Worm (Caenorhabditis elegans) whole organism, L4 larva: ENCODE measurements around the gene col-126.

Experiments
- D1046.2 ChIP-seq: fragments of 200-800 bp; sonication (Bioruptor generic); IDR thresholded peaks from 2 replicates; pipeline ENCODE4 v1.3.6; 2022; ENCODE audit warnings: missing genetic modification characterization, missing compliant biosample characterization
- F10B5.3 ChIP-seq: sonication (generic microtip); optimal IDR thresholded peaks from 2 replicates; lab custom pipeline; 2016; ENCODE audit warnings: mild to moderate bottlenecking, missing genetic modification characterization, missing compliant biosample characterization
- F37D6.2 ChIP-seq: sonication (generic microtip); optimal IDR thresholded peaks from 2 replicates; lab custom pipeline; 2016; ENCODE audit warnings: mild to moderate bottlenecking, missing genetic modification characterization, missing compliant biosample characterization
- F44E2.7 ChIP-seq: fragments of 200-800 bp; sonication (Bioruptor generic); IDR thresholded peaks from 2 replicates; pipeline ENCODE4 v2.1.2; 2022; ENCODE audit warnings: missing genetic modification characterization, missing compliant biosample characterization
- T20F7.1 ChIP-seq: fragments of 200-800 bp; sonication (Bioruptor generic); optimal IDR thresholded peaks from 2 replicates; lab custom pipeline; 2018; ENCODE audit warnings: mild to moderate bottlenecking, missing genetic modification characterization, missing compliant biosample characterization
- T26A8.4 ChIP-seq: fragments of 200-800 bp; sonication (Bioruptor generic); IDR thresholded peaks from 2 replicates; pipeline ENCODE4 v1.3.6; 2022; ENCODE audit warnings: missing genetic modification characterization, missing compliant biosample characterization
- Y48G9A.11 ChIP-seq: fragments of 200-800 bp; sonication (Bioruptor generic); IDR thresholded peaks from 2 replicates; pipeline ENCODE4 v1.3.6; 2022; ENCODE audit warnings: missing genetic modification reagents, missing genetic modification characterization, missing compliant biosample characterization
- ZK337.2 ChIP-seq: fragments of 200-800 bp; sonication (Bioruptor generic); IDR thresholded peaks from 2 replicates; pipeline ENCODE4 v1.3.6; 2022; ENCODE audit warnings: missing genetic modification reagents, missing genetic modification characterization, missing compliant biosample characterization
- ceh-28 ChIP-seq: fragments of 150-350 bp; optimal IDR thresholded peaks from 2 replicates; lab custom pipeline; 2014; ENCODE audit warnings: missing biosample characterization, missing genetic modification reagents, missing genetic modification characterization
- cey-2 ChIP-seq: sonication (generic microtip); optimal IDR thresholded peaks from 3 replicates; lab custom pipeline; 2017; ENCODE audit warnings: missing genetic modification characterization, mild to moderate bottlenecking, missing compliant biosample characterization, antibody characterized with exemption, borderline replicate concordance; ENCODE audit not compliant: insufficient read depth
- daf-16 ChIP-seq, 3 experiments: sonication (generic microtip); optimal IDR thresholded peaks; 2 replicates each; lab custom pipeline; 2016 to 2017; ENCODE audit warnings: missing genetic modification characterization in 3 of 3, missing genetic modification reagents in 3 of 3, mild to moderate bottlenecking in 2 of 3, missing compliant biosample characterization in 2 of 3, missing biosample characterization in 1 of 3, moderate library complexity in 1 of 3
- daf-8 ChIP-seq: fragments of 200-800 bp; sonication (Bioruptor generic); IDR thresholded peaks from 2 replicates; pipeline ENCODE4 v1.3.6; 2022; ENCODE audit warnings: missing genetic modification characterization, missing compliant biosample characterization
- dmd-8 ChIP-seq: fragments of 200-800 bp; sonication (Bioruptor generic); IDR thresholded peaks from 2 replicates; pipeline ENCODE4 v1.3.6; 2022; ENCODE audit warnings: missing genetic modification characterization, missing compliant biosample characterization
- dmd-9 ChIP-seq: fragments of 200-800 bp; sonication (Bioruptor generic); IDR thresholded peaks from 2 replicates; pipeline ENCODE4 v1.3.6; 2022; ENCODE audit warnings: missing genetic modification reagents, missing genetic modification characterization, missing compliant biosample characterization
- duxl-1 ChIP-seq: sonication (generic microtip); optimal IDR thresholded peaks from 2 replicates; lab custom pipeline; 2016; ENCODE audit warnings: mild to moderate bottlenecking, missing genetic modification characterization, moderate library complexity, missing compliant biosample characterization; ENCODE audit not compliant: poor library complexity
- dve-1 ChIP-seq: sonication (generic microtip); optimal IDR thresholded peaks from 2 replicates; lab custom pipeline; 2017; ENCODE audit warnings: antibody characterized with exemption, mild to moderate bottlenecking, missing genetic modification characterization, missing compliant biosample characterization; ENCODE audit not compliant: insufficient read depth
- fkh-10 ChIP-seq: fragments of 150-350 bp; optimal IDR thresholded peaks from 2 replicates; lab custom pipeline; 2014; ENCODE audit warnings: missing biosample characterization, missing genetic modification reagents, missing genetic modification characterization
- fos-1 ChIP-seq: fragments of 150-350 bp; optimal IDR thresholded peaks from 2 replicates; lab custom pipeline; 2014; ENCODE audit warnings: missing biosample characterization, missing genetic modification characterization
- hif-1 ChIP-seq, 2 experiments: sonication (generic microtip); optimal IDR thresholded peaks; 2 replicates each; lab custom pipeline; 2016 to 2017; ENCODE audit warnings: missing compliant biosample characterization in 2 of 2, missing genetic modification characterization in 2 of 2, missing genetic modification reagents in 2 of 2, missing genotype in 2 of 2, mild to moderate bottlenecking in 1 of 2
- hlh-11 ChIP-seq: fragments of 200-800 bp; sonication (Bioruptor generic); optimal IDR thresholded peaks from 2 replicates; lab custom pipeline; 2018; ENCODE audit warnings: mild to moderate bottlenecking, missing genetic modification characterization, missing compliant biosample characterization
- hlh-30 ChIP-seq: sonication (generic microtip); optimal IDR thresholded peaks from 2 replicates; lab custom pipeline; 2017; ENCODE audit warnings: antibody characterized with exemption, mild to moderate bottlenecking, missing genetic modification characterization, missing compliant biosample characterization; ENCODE audit not compliant: insufficient read depth
- hmg-1.1 ChIP-seq: fragments of 200-800 bp; sonication (Bioruptor generic); IDR thresholded peaks from 2 replicates; pipeline ENCODE4 v1.3.6; 2022; ENCODE audit warnings: missing genetic modification reagents, missing genetic modification characterization, missing compliant biosample characterization
- lin-1 ChIP-seq: fragments of 200-800 bp; sonication (Bioruptor generic); IDR thresholded peaks from 2 replicates; pipeline ENCODE4 v1.3.6; 2022; ENCODE audit warnings: missing genetic modification reagents, missing genetic modification characterization, missing compliant biosample characterization
- lin-15B ChIP-seq: fragments of 150-350 bp; sonication (generic microtip); optimal IDR thresholded peaks from 3 replicates; lab custom pipeline; 2014; ENCODE audit warnings: missing biosample characterization, missing genetic modification characterization
- lin-38 ChIP-seq: fragments of 200-800 bp; sonication (Bioruptor generic); IDR thresholded peaks from 2 replicates; pipeline ENCODE4 v1.3.6; 2022; ENCODE audit warnings: missing genetic modification reagents, missing genetic modification characterization, missing compliant biosample characterization
- lir-3 ChIP-seq: sonication (generic microtip); optimal IDR thresholded peaks from 2 replicates; lab custom pipeline; 2016; ENCODE audit warnings: mild to moderate bottlenecking, missing genetic modification characterization, missing compliant biosample characterization
- lsy-2 ChIP-seq, 2 experiments: fragments of 150-350 bp in 1 of 2; sonication (generic microtip) in 1 of 2; optimal IDR thresholded peaks; 2 replicates each; lab custom pipeline; 2014 to 2017; ENCODE audit warnings: missing biosample characterization in 2 of 2, missing genetic modification characterization in 2 of 2
- madf-5 ChIP-seq, 2 experiments: fragments of 200-800 bp; sonication (Bioruptor generic); IDR thresholded peaks; 2 replicates each; pipeline ENCODE4 v1.3.6; 2022; ENCODE audit warnings: missing compliant biosample characterization in 2 of 2, missing genetic modification characterization in 2 of 2
- mdl-1 ChIP-seq, 2 experiments: fragments of 150-350 bp in 1 of 2; sonication (generic microtip) in 1 of 2; optimal IDR thresholded peaks; 2 replicates each; lab custom pipeline; 2014 to 2017; ENCODE audit warnings: missing biosample characterization in 2 of 2, missing genetic modification characterization in 2 of 2
- mxl-2 ChIP-seq: fragments of 200-800 bp; sonication (Bioruptor generic); conservative IDR thresholded peaks from 2 replicates; pipeline ENCODE4 v1.3.6; 2022; ENCODE audit warnings: missing genetic modification reagents, missing genetic modification characterization, missing compliant biosample characterization
- nhr-102 ChIP-seq: sonication (generic microtip); optimal IDR thresholded peaks from 2 replicates; lab custom pipeline; 2016; ENCODE audit warnings: mild to moderate bottlenecking, missing genetic modification characterization, moderate library complexity, missing compliant biosample characterization
- nhr-25 ChIP-seq: sonication (generic microtip); optimal IDR thresholded peaks from 2 replicates; lab custom pipeline; 2017; ENCODE audit warnings: missing genetic modification characterization, mild to moderate bottlenecking, missing compliant biosample characterization, antibody characterized with exemption, moderate library complexity, borderline replicate concordance; ENCODE audit not compliant: insufficient read depth
- nhr-42 ChIP-seq: fragments of 200-800 bp; sonication (Bioruptor generic); IDR thresholded peaks from 2 replicates; pipeline ENCODE4 v1.3.6; 2022; ENCODE audit warnings: missing genetic modification characterization, missing compliant biosample characterization
- nhr-77 ChIP-seq: fragments of 150-350 bp; optimal IDR thresholded peaks from 2 replicates; lab custom pipeline; 2014; ENCODE audit warnings: missing biosample characterization, missing genetic modification characterization
- pha-4 ChIP-seq, 2 experiments: fragments of 150-350 bp in 1 of 2; fragments of 200-800 bp in 1 of 2; sonication (Bioruptor generic) in 1 of 2; IDR thresholded peaks in 1 of 2; optimal IDR thresholded peaks in 1 of 2; 2 replicates each; pipeline versions ENCODE4 v1.3.6 to Lab custom; 2014 to 2022; ENCODE audit warnings: missing genetic modification characterization in 2 of 2, missing genetic modification reagents in 2 of 2, missing biosample characterization in 1 of 2, missing compliant biosample characterization in 1 of 2
- php-3 ChIP-seq: fragments of 200-800 bp; sonication (Bioruptor generic); IDR thresholded peaks from 2 replicates; pipeline ENCODE4 v1.3.6; 2022; ENCODE audit warnings: missing genetic modification reagents, missing genetic modification characterization, missing compliant biosample characterization
- pqm-1 ChIP-seq: sonication (generic microtip); optimal IDR thresholded peaks from 2 replicates; lab custom pipeline; 2017; ENCODE audit warnings: missing biosample characterization, missing genetic modification characterization
- saeg-2 ChIP-seq: fragments of 200-800 bp; sonication (Bioruptor generic); IDR thresholded peaks from 2 replicates; pipeline ENCODE4 v1.3.6; 2022; ENCODE audit warnings: missing genetic modification reagents, missing genetic modification characterization, missing compliant biosample characterization
- skn-1 ChIP-seq: fragments of 150-350 bp; optimal IDR thresholded peaks from 2 replicates; lab custom pipeline; 2014; ENCODE audit warnings: missing biosample characterization, missing genetic modification characterization
- unc-130 ChIP-seq: sonication (generic microtip); optimal IDR thresholded peaks from 2 replicates; lab custom pipeline; 2016; ENCODE audit warnings: missing genetic modification reagents, missing genetic modification characterization, missing compliant biosample characterization
- zfp-2 ChIP-seq: sonication (generic microtip); optimal IDR thresholded peaks from 2 replicates; lab custom pipeline; 2016; ENCODE audit warnings: mild to moderate bottlenecking, missing genetic modification characterization, missing compliant biosample characterization
- ztf-11 ChIP-seq: fragments of 150-350 bp; optimal IDR thresholded peaks from 2 replicates; lab custom pipeline; 2014; ENCODE audit warnings: missing biosample characterization, missing genetic modification characterization

col-126 gene

DNA sequence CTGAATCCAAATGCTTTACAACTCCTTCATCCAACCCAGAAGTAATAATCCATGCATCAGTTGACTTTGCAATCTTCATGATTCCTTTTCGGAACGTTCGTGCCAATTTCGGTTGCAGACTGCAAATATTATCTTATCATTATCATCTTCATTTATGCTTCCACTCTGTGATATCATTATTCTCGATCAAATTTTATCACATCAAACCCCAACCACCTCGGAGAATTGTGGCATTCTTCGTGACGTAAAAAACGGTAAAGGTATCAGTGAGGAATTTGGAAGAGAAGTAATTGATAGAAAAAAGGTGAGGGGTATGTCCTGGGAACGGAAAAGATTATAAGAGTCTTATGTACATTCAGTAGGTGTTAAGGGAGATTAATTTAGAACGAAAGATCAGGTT lies 5.7 kb upstream of the col-126 start (continued):
- TF ChIP-seq pha-4 (GFP tag; IDR thresholded peaks at IDR 0.05; lab: Robert Waterston, UW), result no peak
- no peak for TF ChIP-seq pha-4 (tag; optimal IDR thresholded peaks at IDR 0.05; lab: Kevin White, UChicago)
- no peak for TF ChIP-seq lin-15B (tag; lab: Kevin White, UChicago)
- TF ChIP-seq hmg-1.1 (GFP tag; lab: Robert Waterston, UW), result no peak
- 0 out of 2 replicates have a peak, but pooled peaks have one; percentile 19 for TF ChIP-seq php-3
- TF ChIP-seq hlh-30 (tag; lab: Kevin White, UChicago), result no peak
- no peak for TF ChIP-seq mxl-2 (GFP tag; lab: Robert Waterston, UW)
- no peak for TF ChIP-seq hif-1 (tag; optimal IDR thresholded peaks at IDR 0.05; lab: Kevin White, UChicago)
- TF ChIP-seq lsy-2 (tag; optimal IDR thresholded peaks at IDR 0.05; lab: Kevin White, UChicago), result no peak
- peak; percentile 42 for TF ChIP-seq nhr-77 (tag; lab: Kevin White, UChicago)
- no peak for TF ChIP-seq lir-3
- TF ChIP-seq fkh-10 (GFP tag; lab: Kevin White, UChicago), result no peak
- TF ChIP-seq nhr-102 (tag; lab: Kevin White, UChicago), result no peak
- TF ChIP-seq F44E2.7, result no peak
- TF ChIP-seq saeg-2 (GFP tag; lab: Robert Waterston, UW), result no peak
- no peak for TF ChIP-seq F37D6.2 (tag; lab: Kevin White, UChicago)
- no peak for TF ChIP-seq ZK337.2 (GFP tag; lab: Robert Waterston, UW)
- no peak for TF ChIP-seq skn-1 (tag; lab: Kevin White, UChicago)
- TF ChIP-seq fos-1 (tag; lab: Kevin White, UChicago), result no peak
- TF ChIP-seq Y48G9A.11 (GFP tag; lab: Robert Waterston, UW), result no peak
- no peak for TF ChIP-seq nhr-42 (GFP tag; lab: Robert Waterston, UW)
- no peak for TF ChIP-seq daf-16 (GFP tag; optimal IDR thresholded peaks at IDR 0.05; lab: Kevin White, UChicago)
- TF ChIP-seq daf-16 (tag; optimal IDR thresholded peaks at IDR 0.05; lab: Kevin White, UChicago), result peak; percentile 48
- peak; percentile 45 for TF ChIP-seq dve-1
- TF ChIP-seq lin-38, result no peak
- 0 out of 2 replicates have a peak, but pooled peaks have one; percentile 28 for TF ChIP-seq lin-1 (GFP tag; lab: Robert Waterston, UW)
- TF ChIP-seq T26A8.4 (GFP tag; lab: Robert Waterston, UW), result no peak
- TF ChIP-seq D1046.2 (GFP tag; lab: Robert Waterston, UW), result no peak
- TF ChIP-seq hlh-11 (tag; lab: Kevin White, UChicago), result peak; percentile 52
- TF ChIP-seq pqm-1 (tag; lab: Kevin White, UChicago), result peak; percentile 96
- no peak for TF ChIP-seq ceh-28 (tag; lab: Kevin White, UChicago)
- no peak for TF ChIP-seq cey-2
- TF ChIP-seq mdl-1 (tag; optimal IDR thresholded peaks at IDR 0.05; lab: Kevin White, UChicago), result no peak
- no peak for TF ChIP-seq dmd-8
- TF ChIP-seq unc-130, result no peak
- TF ChIP-seq zfp-2, result no peak
- no peak for TF ChIP-seq nhr-25 (tag; lab: Kevin White, UChicago)
- no peak for TF ChIP-seq duxl-1 (tag; lab: Kevin White, UChicago)
- no peak for TF ChIP-seq ztf-11 (tag; lab: Kevin White, UChicago)
- no peak for TF ChIP-seq daf-8 (GFP tag; lab: Robert Waterston, UW)
- TF ChIP-seq T20F7.1 (GFP tag; lab: Kevin White, UChicago), result no peak
- no peak for TF ChIP-seq F10B5.3
- TF ChIP-seq madf-5 (GFP tag; IDR thresholded peaks at IDR 0.05; lab: Robert Waterston, UW), result no peak
- TF ChIP-seq dmd-9 (GFP tag; lab: Robert Waterston, UW), result no peak
